Worm (Caenorhabditis elegans): Measurements from ENCODE around the gene C28A5.6.

- TF ChIP-seq dpl-1 (GFP tag; optimal IDR thresholded peaks at IDR 0.05) (no peak), nhr-90 (tag; optimal IDR thresholded peaks at IDR 0.05) (no peak), Y56A3A.18 (GFP tag; IDR thresholded peaks at IDR 0.05) (no peak), egrh-3 (GFP tag; IDR thresholded peaks at IDR 0.05) (no peak), F52B5.7 (tag; optimal IDR thresholded peaks at IDR 0.05) (no peak), T26A5.8 (tag; optimal IDR thresholded peaks at IDR 0.05) (no peak), ceh-91 (GFP tag; IDR thresholded peaks at IDR 0.05) (no peak), nfya-2 (GFP tag; IDR thresholded peaks at IDR 0.05) (no peak), dox-1 (GFP tag; IDR thresholded peaks at IDR 0.05) (no peak), F39B2.1 (GFP tag; IDR thresholded peaks at IDR 0.05) (no peak), Y53F4B.3 (GFP tag; IDR thresholded peaks at IDR 0.05) (no peak), ztf-26 (tag; optimal IDR thresholded peaks at IDR 0.05) (no peak), ama-1 (optimal IDR thresholded peaks at IDR 0.05) (no peak), ama-1 (GFP tag; optimal IDR thresholded peaks at IDR 0.05) (no peak), ztf-28 (GFP tag; IDR thresholded peaks at IDR 0.05) (no peak)
Measured at ce11 chrIII:4390421-4390820, 38.9 kb downstream of the C28A5.6 start.
